Worm (Caenorhabditis elegans): ENCODE measurements around the gene epg-5.

- TF ChIP-seq fkh-10 (GFP tag; optimal IDR thresholded peaks at IDR 0.05) (no peak), nhr-28 (tag; optimal IDR thresholded peaks at IDR 0.05) (no peak), aly-2 (tag; optimal IDR thresholded peaks at IDR 0.05) (no peak), nhr-25 (tag; optimal IDR thresholded peaks at IDR 0.05) (no peak), nhr-23 (tag; optimal IDR thresholded peaks at IDR 0.05) (no peak)
Measured at ce11 chrII:6616770-6617169, 7.6 kb upstream of the epg-5 start, which contains the start of gene klf-3.
